Worm (Caenorhabditis elegans): ENCODE results near the gene B0280.9.

- TF ChIP-seq snpc-4 (tag; optimal IDR thresholded peaks at IDR 0.05) (no peak), nhr-237 (tag; optimal IDR thresholded peaks at IDR 0.05) (no peak), ces-1 (GFP tag; optimal IDR thresholded peaks at IDR 0.05) (no peak), lin-13 (tag; optimal IDR thresholded peaks at IDR 0.05) (no peak), blmp-1 (tag; optimal IDR thresholded peaks at IDR 0.05) (no peak), nhr-76 (tag; optimal IDR thresholded peaks at IDR 0.05) (no peak), unc-62 (GFP tag; optimal IDR thresholded peaks at IDR 0.05) (no peak), hlh-1 (tag; optimal IDR thresholded peaks at IDR 0.05) (no peak), unc-39 (tag; optimal IDR thresholded peaks at IDR 0.05) (no peak), nhr-12 (tag; optimal IDR thresholded peaks at IDR 0.05) (no peak)
These were observed 25.5 kb upstream of the B0280.9 start for ce11 chrIII:7148191-7148590.

Measured in whole organism, mixed stage, embryonic.